Worm (Caenorhabditis elegans): ENCODE data around the gene fdgt-1.

DNA sequence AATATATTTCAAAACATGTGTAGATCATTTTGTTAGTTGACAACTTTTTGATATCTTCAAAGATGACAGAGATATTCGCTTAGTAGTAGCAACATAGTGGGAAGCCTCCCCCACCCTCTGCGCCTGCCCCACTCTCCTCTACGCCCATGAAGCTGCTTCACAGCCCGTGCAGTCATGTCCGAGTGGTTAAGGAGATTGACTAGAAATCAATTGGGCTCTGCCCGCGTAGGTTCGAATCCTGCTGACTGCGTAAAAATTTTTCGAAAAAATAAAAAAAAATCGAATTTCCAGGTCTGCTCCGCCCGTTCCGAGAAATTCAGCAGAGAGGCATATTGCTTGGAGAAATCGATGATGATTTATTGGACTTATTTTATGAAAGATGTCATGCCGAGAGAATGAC, 15.5 kb downstream of the fdgt-1 start:
- TF ChIP-seq nhr-12 (tag; optimal IDR thresholded peaks at IDR 0.05) (no peak), fkh-10 (GFP tag; optimal IDR thresholded peaks at IDR 0.05) (no peak), lin-15B (tag; optimal IDR thresholded peaks at IDR 0.05) (no peak), pha-4 (tag; optimal IDR thresholded peaks at IDR 0.05) (peak; percentile 6), egl-5 (tag; optimal IDR thresholded peaks at IDR 0.05) (no peak), ztf-4 (tag; optimal IDR thresholded peaks at IDR 0.05) (no peak)
